Worm (Caenorhabditis elegans): ENCODE measurements around the gene lys-3.

DNA sequence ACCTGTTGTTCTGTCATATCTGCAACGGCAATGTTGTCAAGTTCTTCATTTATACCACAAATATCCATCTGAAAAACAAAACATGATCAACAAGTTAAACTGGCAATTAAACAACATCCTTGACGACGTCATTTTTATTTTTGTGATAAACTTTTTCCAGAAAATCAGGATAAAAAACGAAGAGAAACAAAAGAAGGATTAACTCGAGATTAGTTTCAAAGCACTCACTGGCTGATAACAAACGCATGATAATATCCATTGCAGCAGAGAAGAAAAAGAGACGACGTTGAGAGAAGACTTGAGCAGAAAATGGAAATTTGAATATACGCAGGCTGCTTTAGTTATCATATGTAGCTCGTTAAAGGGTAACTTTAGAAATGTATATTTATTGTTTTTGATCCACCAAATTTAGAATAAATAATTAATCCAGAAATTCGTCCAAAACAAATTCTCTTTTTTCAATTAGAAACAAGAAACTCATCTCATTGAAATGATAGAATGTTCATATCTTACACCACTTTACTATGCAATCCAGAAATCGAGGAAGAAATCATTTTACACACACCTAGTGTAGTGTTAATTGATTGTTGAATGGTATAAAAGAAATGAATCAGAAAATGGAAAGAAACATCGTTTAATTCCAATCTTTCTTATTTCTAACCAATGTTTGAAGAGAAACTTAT lies 42.1 kb downstream of the lys-3 start, which contains the start of the genes C12D8.21 and col-148:
- TF ChIP-seq lin-11 (tag; optimal IDR thresholded peaks at IDR 0.05) (no peak), fos-1 (tag; optimal IDR thresholded peaks at IDR 0.05) (no peak), nhr-77 (tag; optimal IDR thresholded peaks at IDR 0.05) (no peak), F13H6.1 (tag; optimal IDR thresholded peaks at IDR 0.05) (no peak), zag-1 (tag; optimal IDR thresholded peaks at IDR 0.05) (no peak), ZK546.5 (tag; optimal IDR thresholded peaks at IDR 0.05) (no peak), skn-1 (tag; optimal IDR thresholded peaks at IDR 0.05) (no peak), nhr-12 (tag; optimal IDR thresholded peaks at IDR 0.05) (no peak), ceh-82 (tag; optimal IDR thresholded peaks at IDR 0.05) (no peak)

Measured in whole organism, L2 larva.